Fruit fly (Drosophila melanogaster): Measurements from ENCODE around the gene ppk17.

The ppk17 gene

DNA sequence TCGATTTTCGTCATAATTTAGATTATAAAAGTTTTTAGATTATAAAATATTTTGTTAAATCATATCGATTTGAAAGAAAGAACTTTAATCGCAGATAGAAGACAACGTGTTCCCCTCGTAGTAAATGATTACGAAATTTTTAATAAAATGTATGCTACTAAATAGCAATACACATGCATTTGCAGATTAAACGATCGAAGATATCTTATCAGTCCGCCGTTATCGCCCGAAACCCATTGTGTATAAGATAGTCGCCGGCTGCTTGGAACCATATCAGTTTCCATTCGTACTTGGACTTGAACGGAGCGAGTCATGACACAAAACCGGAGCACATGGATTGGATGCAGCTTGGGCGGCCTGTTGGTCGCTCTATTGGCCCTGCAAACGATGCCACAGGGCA, 39.1 kb upstream of the ppk17 start:
- no peak for TF ChIP-seq jim (GFP tag; optimal IDR thresholded peaks at IDR 0.05)
- no peak for TF ChIP-seq usp (GFP tag; optimal IDR thresholded peaks at IDR 0.05)
- no peak for TF ChIP-seq lola (GFP tag; optimal IDR thresholded peaks at IDR 0.05)
- TF ChIP-seq woc (GFP tag; optimal IDR thresholded peaks at IDR 0.05): no peak
- TF ChIP-seq Hnf4 (GFP tag; optimal IDR thresholded peaks at IDR 0.05): no peak
- TF ChIP-seq Mio (GFP tag; optimal IDR thresholded peaks at IDR 0.05): no peak
- TF ChIP-seq Abd-B (GFP tag; optimal IDR thresholded peaks at IDR 0.05): no peak
- no peak for TF ChIP-seq Rel (GFP tag; optimal IDR thresholded peaks at IDR 0.05)
- no peak for TF ChIP-seq Rel (tag; optimal IDR thresholded peaks at IDR 0.05)
- no peak for TF ChIP-seq ey (GFP tag; optimal IDR thresholded peaks at IDR 0.05)
- no peak for TF ChIP-seq h (GFP tag; optimal IDR thresholded peaks at IDR 0.05)

dm6 chr2L:16798705-16799104, 38.4 kb upstream of the ppk17 start, which contains the start of gene Ugt37D1:
Gene Ugt37D1 (plus strand): TSS chr2L:16799025.
- TF ChIP-seq CG9705 (GFP tag; optimal IDR thresholded peaks at IDR 0.05): no peak
- TF ChIP-seq jim (GFP tag; optimal IDR thresholded peaks at IDR 0.05): no peak
- no peak for TF ChIP-seq rgr (GFP tag; optimal IDR thresholded peaks at IDR 0.05)
- TF ChIP-seq HLH106 (tag; optimal IDR thresholded peaks at IDR 0.05): no peak
- TF ChIP-seq Myc (optimal IDR thresholded peaks at IDR 0.05): no peak
- TF ChIP-seq tai (GFP tag; optimal IDR thresholded peaks at IDR 0.05): no peak
- no peak for TF ChIP-seq lola (GFP tag; optimal IDR thresholded peaks at IDR 0.05)
- TF ChIP-seq ey (GFP tag; optimal IDR thresholded peaks at IDR 0.05): no peak
- TF ChIP-seq Dfd (GFP tag; optimal IDR thresholded peaks at IDR 0.05): no peak
- TF ChIP-seq CG32264 (GFP tag; optimal IDR thresholded peaks at IDR 0.05): no peak
- no peak for TF ChIP-seq Abd-B (GFP tag; optimal IDR thresholded peaks at IDR 0.05)
- no peak for TF ChIP-seq brk (GFP tag; optimal IDR thresholded peaks at IDR 0.05)
- TF ChIP-seq usp (GFP tag; optimal IDR thresholded peaks at IDR 0.05): no peak
- no peak for TF ChIP-seq OdsH (GFP tag; optimal IDR thresholded peaks at IDR 0.05)
- TF ChIP-seq sage (GFP tag; optimal IDR thresholded peaks at IDR 0.05): no peak
- no peak for TF ChIP-seq Dif (GFP tag; optimal IDR thresholded peaks at IDR 0.05; ENCODE audit: partially characterized antibody)

- TF ChIP-seq dl (GFP tag; optimal IDR thresholded peaks at IDR 0.05; ENCODE audit: insufficient read depth in 1 of 2, partially characterized antibody in 2 of 2) (no peak), CG9705 (GFP tag; optimal IDR thresholded peaks at IDR 0.05) (no peak), Hr78 (GFP tag; optimal IDR thresholded peaks at IDR 0.05) (no peak), fru (GFP tag; optimal IDR thresholded peaks at IDR 0.05) (no peak), foxo (GFP tag; optimal IDR thresholded peaks at IDR 0.05) (no peak), Dfd (GFP tag; optimal IDR thresholded peaks at IDR 0.05) (no peak), Dif (GFP tag; optimal IDR thresholded peaks at IDR 0.05; ENCODE audit: partially characterized antibody) (no peak), Vsx2 (GFP tag; optimal IDR thresholded peaks at IDR 0.05; ENCODE audit: partially characterized antibody) (no peak), h (GFP tag; optimal IDR thresholded peaks at IDR 0.05) (no peak), psq (GFP tag; optimal IDR thresholded peaks at IDR 0.05) (no peak), ey (GFP tag; optimal IDR thresholded peaks at IDR 0.05) (no peak), Rel (GFP tag; optimal IDR thresholded peaks at IDR 0.05) (no peak), Rel (tag; optimal IDR thresholded peaks at IDR 0.05) (no peak), sv (GFP tag; optimal IDR thresholded peaks at IDR 0.05) (no peak), N (GFP tag; optimal IDR thresholded peaks at IDR 0.05) (no peak), jim (GFP tag; optimal IDR thresholded peaks at IDR 0.05) (no peak), GATAd (GFP tag; optimal IDR thresholded peaks at IDR 0.05) (no peak)
These were observed 35.8 kb upstream of the ppk17 start, which contains the start of gene Ugt37E1 for dm6 chr2L:16796104-16796645. Gene Ugt37E1 (plus strand): TSS chr2L:16796595.

DNA sequence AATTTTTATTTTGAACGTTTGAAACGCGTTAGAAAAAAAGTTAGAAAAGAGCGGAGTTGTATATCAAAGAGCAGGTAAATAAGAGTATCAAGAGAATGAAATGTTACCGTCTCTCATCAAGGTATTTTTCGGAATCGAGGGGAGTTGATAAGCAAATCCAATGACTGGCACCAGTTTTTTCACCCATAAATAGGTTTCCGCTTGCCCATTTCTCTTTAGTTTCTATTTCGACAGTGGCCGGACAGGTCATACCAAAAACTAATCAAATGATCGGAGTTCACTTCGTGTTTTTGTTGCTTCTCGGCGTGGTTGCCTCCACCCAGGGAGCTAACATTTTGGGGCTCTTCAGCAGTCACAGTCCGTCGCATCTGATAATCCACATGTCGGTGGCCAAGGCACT, 33.6 kb upstream of the ppk17 start, which contains the start of gene Ugt37C2:
Ugt37C2 (plus strand) TSS at position 242 of the 400 bp plus-strand sequence.
- TF ChIP-seq Hnf4 (GFP tag; optimal IDR thresholded peaks at IDR 0.05) (no peak), Myc (optimal IDR thresholded peaks at IDR 0.05) (no peak), CrebA (GFP tag; optimal IDR thresholded peaks at IDR 0.05; ENCODE audit: borderline replicate concordance) (no peak), Sp1 (GFP tag; optimal IDR thresholded peaks at IDR 0.05) (no peak), Rel (GFP tag; optimal IDR thresholded peaks at IDR 0.05) (no peak), Rel (tag; optimal IDR thresholded peaks at IDR 0.05) (no peak), lola (GFP tag; optimal IDR thresholded peaks at IDR 0.05) (no peak), brk (GFP tag; optimal IDR thresholded peaks at IDR 0.05) (no peak), rgr (GFP tag; optimal IDR thresholded peaks at IDR 0.05) (no peak), CG9705 (GFP tag; optimal IDR thresholded peaks at IDR 0.05) (no peak), dl (GFP tag; optimal IDR thresholded peaks at IDR 0.05; ENCODE audit: insufficient read depth in 1 of 2, partially characterized antibody in 2 of 2) (no peak), CG32264 (GFP tag; optimal IDR thresholded peaks at IDR 0.05) (no peak), sage (GFP tag; optimal IDR thresholded peaks at IDR 0.05) (no peak), Hr83 (GFP tag; optimal IDR thresholded peaks at IDR 0.05; ENCODE audit: poor library complexity, severe bottlenecking) (no peak), tai (GFP tag; optimal IDR thresholded peaks at IDR 0.05) (no peak), ey (GFP tag; optimal IDR thresholded peaks at IDR 0.05) (no peak), Mio (GFP tag; optimal IDR thresholded peaks at IDR 0.05) (no peak), Hr78 (GFP tag; optimal IDR thresholded peaks at IDR 0.05) (no peak), Abd-B (GFP tag; optimal IDR thresholded peaks at IDR 0.05) (no peak), N (GFP tag; optimal IDR thresholded peaks at IDR 0.05) (no peak)

Data from whole organism, wandering third instar larva.